Worm (Caenorhabditis elegans): ENCODE results near the gene F42A6.6.
"Not testable (repeated sequence)": the region's sequence is repeated elsewhere in the genome, so short reads cannot be mapped to it uniquely, and the experiment has no call there.

The F42A6.6 gene

DNA sequence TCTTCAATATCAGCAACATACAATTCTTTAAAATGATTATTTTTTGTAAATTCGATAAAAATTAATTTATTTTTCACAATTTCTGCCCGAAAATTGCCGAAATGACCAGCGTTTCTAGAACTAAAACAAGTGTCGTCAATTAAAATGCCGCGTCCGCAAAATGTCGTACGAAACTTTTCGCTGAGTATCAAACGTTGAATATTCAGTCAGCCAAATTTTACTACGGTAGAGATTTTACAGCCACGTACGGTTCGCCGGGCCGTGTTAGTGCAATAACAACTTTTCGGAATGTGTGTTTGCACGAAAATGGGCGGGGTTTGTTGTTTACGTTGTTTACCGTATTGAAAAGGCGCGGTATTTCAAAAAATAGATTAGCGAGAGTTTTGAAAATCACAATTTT, 23.4 kb downstream of the F42A6.6 start:
- TF ChIP-seq C17E4.6 (GFP tag; IDR thresholded peaks at IDR 0.05) (peak; percentile 94), somi-1 (GFP tag; optimal IDR thresholded peaks at IDR 0.05) (peak; percentile 64), egl-44 (GFP tag; IDR thresholded peaks at IDR 0.05) (peak; percentile 97), lin-26 (GFP tag; IDR thresholded peaks at IDR 0.05) (peak; percentile 89), ztf-28 (GFP tag; IDR thresholded peaks at IDR 0.05) (peak; percentile 97), snpc-4 (tag; optimal IDR thresholded peaks at IDR 0.05) (peak in 2 of 4 experiments; percentile 45 to 72), hrde-1 (tag; optimal IDR thresholded peaks at IDR 0.05; ENCODE audit: borderline replicate concordance) (peak; percentile 9), mcd-1 (GFP tag; IDR thresholded peaks at IDR 0.05) (peak; percentile 99), hsf-1 (GFP tag; IDR thresholded peaks at IDR 0.05) (peak; percentile 91), F39B2.1 (GFP tag; IDR thresholded peaks at IDR 0.05) (peak; percentile 83; the same call in 1 of the 2 replicates), F57C9.4 (tag; optimal IDR thresholded peaks at IDR 0.05) (peak; percentile 89), lsl-1 (GFP tag; optimal IDR thresholded peaks at IDR 0.05) (peak; percentile 85), Y95B8A.8 (GFP tag; IDR thresholded peaks at IDR 0.05) (peak; percentile 98), ztf-26 (tag; optimal IDR thresholded peaks at IDR 0.05) (peak; percentile 82), Y53G8AR.9 (GFP tag; conservative IDR thresholded peaks at IDR 0.05) (peak; percentile 99), hmg-20 (GFP tag; IDR thresholded peaks at IDR 0.05) (peak; percentile 89), C06A6.2 (GFP tag; conservative IDR thresholded peaks at IDR 0.05) (peak; percentile 96), unc-130 (GFP tag; optimal IDR thresholded peaks at IDR 0.05) (peak; percentile 71), let-526 (GFP tag; IDR thresholded peaks at IDR 0.05) (peak; percentile 84; the same call in 1 of the 2 replicates), attf-6 (GFP tag; IDR thresholded peaks at IDR 0.05) (peak; percentile 85), aptf-2 (GFP tag; conservative IDR thresholded peaks at IDR 0.05) (peak; percentile 58), gei-17 (GFP tag; optimal IDR thresholded peaks at IDR 0.05) (peak; percentile 51), ceh-27 (GFP tag; optimal IDR thresholded peaks at IDR 0.05) (peak; percentile 54), chd-7 (tag; optimal IDR thresholded peaks at IDR 0.05) (peak; percentile 26), tlf-1 (GFP tag; optimal IDR thresholded peaks at IDR 0.05) (peak; percentile 92), ekl-4 (GFP tag; IDR thresholded peaks at IDR 0.05) (peak; percentile 98), attf-5 (GFP tag; optimal IDR thresholded peaks at IDR 0.05) (peak; percentile 78), tbp1 (GFP tag; optimal IDR thresholded peaks at IDR 0.05) (peak; percentile 59), dox-1 (GFP tag; IDR thresholded peaks at IDR 0.05) (peak; percentile 100), nhr-80 (tag; optimal IDR thresholded peaks at IDR 0.05) (peak; percentile 37), ztf-6 (GFP tag; IDR thresholded peaks at IDR 0.05) (peak; percentile 79; the same call in 1 of the 2 replicates), ztf-25 (GFP tag; IDR thresholded peaks at IDR 0.05) (peak; percentile 84; the same call in 1 of the 2 replicates), F33H1.4 (GFP tag; IDR thresholded peaks at IDR 0.05) (peak; percentile 96), hmg-1.2 (GFP tag; IDR thresholded peaks at IDR 0.05) (peak; percentile 100), ztf-18 (tag; optimal IDR thresholded peaks at IDR 0.05) (peak; percentile 43), egrh-3 (GFP tag; IDR thresholded peaks at IDR 0.05) (peak; percentile 72), dpl-1 (GFP tag; optimal IDR thresholded peaks at IDR 0.05) (peak; percentile 12), lin-40 (tag; optimal IDR thresholded peaks at IDR 0.05) (peak; percentile 79), lin-54 (GFP tag; optimal IDR thresholded peaks at IDR 0.05) (peak; percentile 92), F22D6.2 (tag; optimal IDR thresholded peaks at IDR 0.05) (peak; percentile 50), Y67H2A.10 (GFP tag; conservative IDR thresholded peaks at IDR 0.05) (peak; percentile 88), nhr-90 (tag; optimal IDR thresholded peaks at IDR 0.05) (peak; percentile 6), xnd-1 (tag; optimal IDR thresholded peaks at IDR 0.05) (peak; percentile 84), attf-3 (GFP tag; conservative IDR thresholded peaks at IDR 0.05) (peak; percentile 87), madf-6 (GFP tag; IDR thresholded peaks at IDR 0.05) (peak; percentile 98), him-1 (tag; optimal IDR thresholded peaks at IDR 0.05) (peak; percentile 45), ceh-91 (GFP tag; IDR thresholded peaks at IDR 0.05) (peak; percentile 98), pbrm-1 (GFP tag; IDR thresholded peaks at IDR 0.05) (peak; percentile 98)
- TF ChIP-seq snpc-4 (GFP tag; optimal IDR thresholded peaks at IDR 0.05), result not testable (repeated sequence)

Data from whole organism, young adult.